Worm (Caenorhabditis elegans): ENCODE results near the gene VF13D12L.3.

The VF13D12L.3 gene

ce11 chrII:11675877-11676473, 29.8 kb upstream of the VF13D12L.3 start, which contains the start of the genes trr-1 and C47D12.2 (continued):
- TF ChIP-seq ccch-3 (GFP tag; optimal IDR thresholded peaks at IDR 0.05) (no peak), nhr-179 (tag; optimal IDR thresholded peaks at IDR 0.05) (no peak), attf-5 (GFP tag; optimal IDR thresholded peaks at IDR 0.05) (peak; percentile 84), B0261.1 (tag; optimal IDR thresholded peaks at IDR 0.05) (no peak), rec-8 (tag; optimal IDR thresholded peaks at IDR 0.05) (no peak), mcd-1 (GFP tag; IDR thresholded peaks at IDR 0.05) (peak; percentile 70), ztf-22 (GFP tag; optimal IDR thresholded peaks at IDR 0.05) (no peak), ztf-26 (tag; optimal IDR thresholded peaks at IDR 0.05) (no peak), ztf-6 (GFP tag; IDR thresholded peaks at IDR 0.05) (no peak), him-1 (tag; optimal IDR thresholded peaks at IDR 0.05) (no peak), F23B12.7 (tag; optimal IDR thresholded peaks at IDR 0.05; ENCODE audit: insufficient read depth) (no peak), ztf-25 (GFP tag; IDR thresholded peaks at IDR 0.05) (no peak), lag-1 (GFP tag; IDR thresholded peaks at IDR 0.05) (no peak), Y56A3A.18 (GFP tag; IDR thresholded peaks at IDR 0.05) (no peak), let-526 (GFP tag; IDR thresholded peaks at IDR 0.05) (no peak), egl-18 (GFP tag; IDR thresholded peaks at IDR 0.05) (no peak), rpc-1 (optimal IDR thresholded peaks at IDR 0.05) (no peak), rpc-1 (tag; optimal IDR thresholded peaks at IDR 0.05) (no peak), snpc-1.3 (tag; optimal IDR thresholded peaks at IDR 0.05; ENCODE audit: insufficient read depth) (no peak), D2030.7 (GFP tag; IDR thresholded peaks at IDR 0.05) (peak; percentile 34; the same call in 1 of the 2 replicates), nhr-120 (GFP tag; IDR thresholded peaks at IDR 0.05) (no peak), rcor-1 (GFP tag; IDR thresholded peaks at IDR 0.05) (peak; percentile 32; the same call in 1 of the 2 replicates), cebp-2 (GFP tag; IDR thresholded peaks at IDR 0.05) (no peak), ceh-79 (tag; optimal IDR thresholded peaks at IDR 0.05) (no peak), bed-2 (GFP tag; IDR thresholded peaks at IDR 0.05) (no peak), Y53F4B.3 (GFP tag; IDR thresholded peaks at IDR 0.05) (no peak), cebp-1 (GFP tag; IDR thresholded peaks at IDR 0.05) (no peak), cebp-1 (tag; optimal IDR thresholded peaks at IDR 0.05) (no peak), chd-7 (tag; optimal IDR thresholded peaks at IDR 0.05) (no peak), F57C9.4 (tag; optimal IDR thresholded peaks at IDR 0.05) (no peak), lin-54 (GFP tag; optimal IDR thresholded peaks at IDR 0.05) (peak; percentile 83), F33H1.4 (GFP tag; IDR thresholded peaks at IDR 0.05) (peak; percentile 50), snpc-1.1 (tag; optimal IDR thresholded peaks at IDR 0.05; ENCODE audit: insufficient read depth) (no peak), C06A6.2 (GFP tag; conservative IDR thresholded peaks at IDR 0.05) (no peak), B0019.2 (GFP tag; conservative IDR thresholded peaks at IDR 0.05) (no peak), tbp1 (GFP tag; optimal IDR thresholded peaks at IDR 0.05) (peak; percentile 35), lsy-27 (tag; optimal IDR thresholded peaks at IDR 0.05; ENCODE audit: borderline replicate concordance, insufficient read depth) (no peak), F37B4.10 (GFP tag; IDR thresholded peaks at IDR 0.05) (no peak), ets-4 (GFP tag; optimal IDR thresholded peaks at IDR 0.05) (no peak), pha-4 (tag; optimal IDR thresholded peaks at IDR 0.05) (no peak), hmg-20 (GFP tag; IDR thresholded peaks at IDR 0.05) (no peak), madf-3 (GFP tag; IDR thresholded peaks at IDR 0.05) (no peak), ZK185.1 (tag; optimal IDR thresholded peaks at IDR 0.05; ENCODE audit: poor library complexity, severe bottlenecking) (peak; percentile 60), ceh-27 (GFP tag; optimal IDR thresholded peaks at IDR 0.05) (no peak), sptf-2 (GFP tag; optimal IDR thresholded peaks at IDR 0.05) (no peak), egl-44 (GFP tag; IDR thresholded peaks at IDR 0.05) (no peak), lir-1 (GFP tag; conservative IDR thresholded peaks at IDR 0.05) (no peak), tlf-1 (GFP tag; optimal IDR thresholded peaks at IDR 0.05) (peak; percentile 32)

All from whole organism, young adult.